Worm (Caenorhabditis elegans) whole organism, L2 larva: ENCODE data around the gene C01G5.7.

Experiments used
- F13H6.1 ChIP-seq: sonication (generic microtip); optimal IDR thresholded peaks from 2 replicates; lab custom pipeline; 2016; ENCODE audit warnings: missing genetic modification characterization, missing compliant biosample characterization
- Y55F3AM.14 ChIP-seq: fragments of 200-800 bp; sonication (Bioruptor generic); optimal IDR thresholded peaks from 2 replicates; lab custom pipeline; 2018; ENCODE audit warnings: mild to moderate bottlenecking, missing genetic modification characterization, missing compliant biosample characterization
- ZK546.5 ChIP-seq: sonication (generic microtip); optimal IDR thresholded peaks from 2 replicates; lab custom pipeline; 2017; ENCODE audit warnings: missing biosample characterization, missing genetic modification characterization
- aly-2 ChIP-seq: fragments of 150-350 bp; optimal IDR thresholded peaks from 2 replicates; lab custom pipeline; 2014; ENCODE audit warnings: missing biosample characterization, missing genetic modification characterization
- blmp-1 ChIP-seq: sonication (generic microtip); optimal IDR thresholded peaks from 2 replicates; lab custom pipeline; 2017; ENCODE audit warnings: missing genetic modification characterization, mild to moderate bottlenecking, missing compliant biosample characterization, antibody characterized with exemption, moderate library complexity; ENCODE audit not compliant: insufficient read depth
- ceh-16 ChIP-seq: fragments of 150-350 bp; optimal IDR thresholded peaks from 2 replicates; lab custom pipeline; 2014; ENCODE audit warnings: missing biosample characterization, missing genetic modification characterization
- crh-2 ChIP-seq: sonication (generic microtip); optimal IDR thresholded peaks from 2 replicates; lab custom pipeline; 2017; ENCODE audit warnings: missing biosample characterization, missing genetic modification characterization
- dmd-4 ChIP-seq: sonication (generic microtip); optimal IDR thresholded peaks from 2 replicates; lab custom pipeline; 2017; ENCODE audit warnings: missing biosample characterization, missing genetic modification characterization
- egl-27 ChIP-seq: sonication (generic microtip); optimal IDR thresholded peaks from 3 replicates; lab custom pipeline; 2017; ENCODE audit warnings: missing biosample characterization, missing genetic modification reagents, missing genetic modification characterization
- elt-1 ChIP-seq: fragments of 150-350 bp; optimal IDR thresholded peaks from 2 replicates; lab custom pipeline; 2014; ENCODE audit warnings: missing biosample characterization, missing genetic modification characterization
- fos-1 ChIP-seq: fragments of 150-350 bp; optimal IDR thresholded peaks from 2 replicates; lab custom pipeline; 2014; ENCODE audit warnings: missing biosample characterization, missing genetic modification characterization
- gmeb-1 ChIP-seq: fragments of 150-350 bp; optimal IDR thresholded peaks from 2 replicates; lab custom pipeline; 2014; ENCODE audit warnings: missing biosample characterization, missing genetic modification characterization
- lin-11 ChIP-seq: fragments of 150-350 bp; sonication (generic microtip); optimal IDR thresholded peaks from 2 replicates; lab custom pipeline; 2014; ENCODE audit warnings: missing biosample characterization, missing genetic modification characterization, inconsistent platforms, mixed read lengths
- lsy-2 ChIP-seq, 2 experiments: fragments of 150-350 bp in 1 of 2; sonication (generic microtip) in 1 of 2; optimal IDR thresholded peaks; 2 replicates each; lab custom pipeline; 2014 to 2017; ENCODE audit warnings: missing biosample characterization in 2 of 2, missing genetic modification characterization in 2 of 2
- nhr-10 ChIP-seq: sonication (generic microtip); optimal IDR thresholded peaks from 2 replicates; lab custom pipeline; 2017; ENCODE audit warnings: missing biosample characterization, missing genetic modification characterization
- nhr-129 ChIP-seq: fragments of 150-350 bp; optimal IDR thresholded peaks from 2 replicates; lab custom pipeline; 2014; ENCODE audit warnings: missing biosample characterization, missing genetic modification characterization
- nhr-23 ChIP-seq: fragments of 150-350 bp; optimal IDR thresholded peaks from 2 replicates; lab custom pipeline; 2014; ENCODE audit warnings: missing biosample characterization, missing genetic modification reagents, missing genetic modification characterization
- nhr-25 ChIP-seq: fragments of 150-350 bp; sonication (generic microtip); optimal IDR thresholded peaks from 3 replicates; lab custom pipeline; 2014; ENCODE audit warnings: missing biosample characterization, missing genetic modification characterization
- nhr-6 ChIP-seq: fragments of 150-350 bp; optimal IDR thresholded peaks from 2 replicates; lab custom pipeline; 2014; ENCODE audit warnings: missing biosample characterization, missing genetic modification characterization
- peb-1 ChIP-seq: fragments of 150-350 bp; optimal IDR thresholded peaks from 2 replicates; lab custom pipeline; 2014; ENCODE audit warnings: missing biosample characterization, missing genetic modification characterization
- sem-4 ChIP-seq: fragments of 150-350 bp; optimal IDR thresholded peaks from 2 replicates; lab custom pipeline; 2014; ENCODE audit warnings: missing biosample characterization, missing genetic modification reagents, missing genetic modification characterization
- sma-3 ChIP-seq: sonication (generic microtip); optimal IDR thresholded peaks from 2 replicates; lab custom pipeline; 2016; ENCODE audit warnings: missing genetic modification reagents, missing genetic modification characterization, missing compliant biosample characterization
- sma-9 ChIP-seq, 2 experiments: fragments of 150-350 bp in 1 of 2; sonication (generic microtip) in 1 of 2; optimal IDR thresholded peaks; 2 replicates each; lab custom pipeline; 2014 to 2016; ENCODE audit warnings: missing genetic modification characterization in 2 of 2, mild to moderate bottlenecking in 1 of 2, missing biosample characterization in 1 of 2, missing compliant biosample characterization in 1 of 2, missing genetic modification reagents in 1 of 2, moderate library complexity in 1 of 2
- snpc-4 ChIP-seq: fragments of 150-350 bp; optimal IDR thresholded peaks from 2 replicates; lab custom pipeline; 2014; ENCODE audit warnings: missing biosample characterization, missing genetic modification characterization
- unc-39 ChIP-seq: fragments of 150-350 bp; optimal IDR thresholded peaks from 2 replicates; lab custom pipeline; 2014; ENCODE audit warnings: missing biosample characterization, missing genetic modification characterization
- unc-62 ChIP-seq: fragments of 150-350 bp; optimal IDR thresholded peaks from 2 replicates; lab custom pipeline; 2014; ENCODE audit warnings: missing biosample characterization, missing genetic modification reagents, missing genetic modification characterization
- ztf-1 ChIP-seq: fragments of 200-800 bp; sonication (Bioruptor generic); conservative IDR thresholded peaks from 2 replicates; pipeline ENCODE4 v1.3.6; 2022; ENCODE audit warnings: missing genetic modification characterization, missing compliant biosample characterization
- ztf-11 ChIP-seq: sonication (generic microtip); optimal IDR thresholded peaks from 2 replicates; lab custom pipeline; 2017; ENCODE audit warnings: missing biosample characterization, missing genetic modification characterization
- ztf-4 ChIP-seq: fragments of 150-350 bp; optimal IDR thresholded peaks from 2 replicates; lab custom pipeline; 2014; ENCODE audit warnings: missing biosample characterization, missing genetic modification characterization

The C01G5.7 gene

DNA sequence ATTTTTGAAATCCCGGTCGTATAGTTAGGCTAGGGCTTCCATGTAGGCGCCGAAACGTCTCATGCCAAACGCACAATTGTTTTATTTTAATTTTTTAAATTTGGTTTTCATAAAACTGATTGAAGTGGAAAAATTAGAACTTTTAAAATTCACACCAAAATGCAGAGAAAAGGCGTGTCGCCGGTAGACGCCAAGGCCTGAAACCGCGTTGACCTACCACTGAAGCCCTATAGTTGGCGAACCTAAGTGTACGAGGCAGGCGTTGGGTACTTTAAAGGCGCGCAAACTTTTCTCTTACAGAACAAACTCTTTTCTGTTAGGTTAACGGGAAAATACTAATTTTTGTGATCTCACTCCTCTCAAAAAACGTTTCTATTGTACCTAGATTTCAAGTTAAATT lies 24.7 kb upstream of the C01G5.7 start, which contains the start of gene Y73B6BL.44:
Y73B6BL.44 (plus strand) TSS at position 301 of the 400 bp plus-strand sequence.
- no peak for TF ChIP-seq snpc-4 (tag; lab: Kevin White, UChicago)
- TF ChIP-seq egl-27 (tag; lab: Kevin White, UChicago): no peak
- TF ChIP-seq gmeb-1: no peak
- TF ChIP-seq Y55F3AM.14: no peak
- TF ChIP-seq blmp-1 (tag; lab: Kevin White, UChicago): no peak
- no peak for TF ChIP-seq nhr-25 (tag; lab: Kevin White, UChicago)
- no peak for TF ChIP-seq fos-1 (tag; lab: Kevin White, UChicago)
- TF ChIP-seq lin-11 (tag; lab: Kevin White, UChicago): no peak
- TF ChIP-seq ztf-4 (tag; lab: Kevin White, UChicago): no peak
- TF ChIP-seq ZK546.5: no peak
- no peak for TF ChIP-seq dmd-4 (tag; lab: Kevin White, UChicago)
- TF ChIP-seq nhr-10 (tag; lab: Kevin White, UChicago): no peak
- no peak for TF ChIP-seq lsy-2 (tag; optimal IDR thresholded peaks at IDR 0.05; lab: Kevin White, UChicago)
- no peak for TF ChIP-seq aly-2

DNA sequence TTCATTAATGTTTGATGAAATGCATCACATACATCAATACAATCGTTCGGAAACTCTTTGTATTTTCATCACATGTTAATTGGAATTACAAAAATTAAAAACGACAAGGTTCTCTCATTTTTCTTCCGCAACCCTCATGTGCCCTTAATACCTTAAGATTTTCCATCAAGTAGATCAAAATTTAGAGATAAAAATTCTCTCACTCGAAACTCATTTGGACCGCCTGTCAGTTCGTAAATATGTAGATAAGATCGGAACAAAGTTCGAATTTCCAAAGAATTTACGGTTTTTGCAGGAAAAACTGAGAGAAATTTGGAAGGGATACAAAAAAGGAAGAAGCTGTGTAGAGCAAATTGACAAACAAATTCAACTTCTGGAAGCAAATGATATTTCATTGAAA lies 21.9 kb upstream of the C01G5.7 start:
- TF ChIP-seq Y55F3AM.14: no peak
- no peak for TF ChIP-seq nhr-25 (tag; lab: Kevin White, UChicago)
- TF ChIP-seq elt-1 (tag; lab: Kevin White, UChicago): no peak
- peak; percentile 63 for TF ChIP-seq ceh-16 (tag; lab: Kevin White, UChicago)
- TF ChIP-seq lin-11 (tag; lab: Kevin White, UChicago): no peak

DNA sequence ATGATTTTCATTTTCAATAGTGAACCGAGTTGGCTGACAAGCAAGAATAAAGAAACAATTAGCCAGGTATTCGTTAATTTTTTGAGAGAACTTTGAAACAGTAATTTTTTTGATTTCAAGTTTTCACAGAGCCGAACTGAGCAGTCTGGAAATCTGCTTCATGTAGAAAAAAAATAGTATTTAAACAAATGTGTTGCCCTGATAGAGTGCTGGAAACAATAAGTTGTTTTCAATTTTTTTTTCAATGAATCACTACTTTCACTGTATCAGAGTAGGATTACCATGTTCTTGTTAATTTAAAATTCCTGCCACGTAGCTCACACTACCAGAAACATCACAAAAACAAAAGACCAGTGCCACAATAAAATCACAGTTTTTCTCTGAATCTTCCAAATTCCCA lies 17.5 kb upstream of the C01G5.7 start:
- TF ChIP-seq fos-1 (tag; lab: Kevin White, UChicago): no peak

DNA sequence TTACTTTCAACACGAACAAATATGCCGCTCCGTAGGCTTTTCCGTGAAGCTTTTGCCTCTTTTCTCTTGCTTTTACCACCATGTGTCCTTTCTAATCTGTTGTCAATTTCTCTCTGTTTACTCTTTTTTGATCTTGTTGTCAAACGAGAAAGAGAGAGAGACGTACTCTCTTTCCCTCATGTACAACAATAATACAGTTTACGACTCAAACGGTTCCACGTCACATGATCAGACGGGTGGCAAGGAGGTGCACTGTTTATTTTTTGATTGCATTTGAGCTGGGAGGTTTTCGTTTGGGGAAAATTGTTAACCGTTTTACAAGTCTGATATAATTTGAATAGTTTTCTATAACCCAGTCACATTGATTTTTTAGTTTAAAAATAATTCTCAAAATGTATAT lies 17.1 kb upstream of the C01G5.7 start:
- peak; percentile 12 for TF ChIP-seq sma-3 (GFP tag; lab: Kevin White, UChicago)
- no peak for TF ChIP-seq nhr-10 (tag; lab: Kevin White, UChicago)
- peak; percentile 81 for TF ChIP-seq F13H6.1
- TF ChIP-seq gmeb-1: peak; percentile 35
- no peak for TF ChIP-seq ztf-11 (tag; lab: Kevin White, UChicago)
- TF ChIP-seq ceh-16 (tag; lab: Kevin White, UChicago): no peak
- no peak for TF ChIP-seq ztf-1 (GFP tag; lab: Robert Waterston, UW)
- peak; percentile 76 for TF ChIP-seq nhr-129
- peak; percentile 49 for TF ChIP-seq crh-2 (tag; lab: Kevin White, UChicago)
- peak; percentile 20 for TF ChIP-seq fos-1 (tag; lab: Kevin White, UChicago)
- no peak for TF ChIP-seq dmd-4 (tag; lab: Kevin White, UChicago)
- no peak for TF ChIP-seq unc-62 (GFP tag; lab: Kevin White, UChicago)
- peak; percentile 55 for TF ChIP-seq sma-9 (GFP tag; optimal IDR thresholded peaks at IDR 0.05; lab: Kevin White, UChicago)
- no peak for TF ChIP-seq sma-9 (tag; optimal IDR thresholded peaks at IDR 0.05; lab: Kevin White, UChicago)

DNA sequence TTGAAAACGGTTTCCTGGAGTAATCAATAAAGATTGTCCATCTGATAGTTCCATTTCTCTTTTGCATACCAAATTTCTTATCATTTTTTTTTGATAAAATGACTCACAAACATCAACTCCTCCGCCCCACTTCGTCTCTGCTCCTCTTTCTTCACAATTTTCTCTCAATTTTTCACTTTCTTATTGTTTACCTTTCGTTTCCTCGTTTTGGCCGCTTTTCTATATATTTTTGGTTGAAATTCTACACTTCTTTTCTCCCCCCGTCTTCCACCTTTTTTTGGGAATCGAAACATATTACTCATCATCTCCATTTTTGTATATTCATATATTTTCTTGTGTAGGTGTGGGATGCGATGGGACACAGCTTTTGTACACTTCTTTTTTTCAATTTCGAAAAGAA lies 15.2 kb upstream of the C01G5.7 start:
- TF ChIP-seq crh-2 (tag; lab: Kevin White, UChicago) (peak; percentile 32), F13H6.1 (peak; percentile 16), fos-1 (tag; lab: Kevin White, UChicago) (peak; percentile 95), sem-4 (tag; lab: Kevin White, UChicago) (no peak), lsy-2 (tag; optimal IDR thresholded peaks at IDR 0.05; lab: Kevin White, UChicago) (no peak), gmeb-1 (peak; percentile 30), blmp-1 (tag; lab: Kevin White, UChicago) (no peak)
- TF ChIP-seq, all 48 proteins: peak for 4

DNA sequence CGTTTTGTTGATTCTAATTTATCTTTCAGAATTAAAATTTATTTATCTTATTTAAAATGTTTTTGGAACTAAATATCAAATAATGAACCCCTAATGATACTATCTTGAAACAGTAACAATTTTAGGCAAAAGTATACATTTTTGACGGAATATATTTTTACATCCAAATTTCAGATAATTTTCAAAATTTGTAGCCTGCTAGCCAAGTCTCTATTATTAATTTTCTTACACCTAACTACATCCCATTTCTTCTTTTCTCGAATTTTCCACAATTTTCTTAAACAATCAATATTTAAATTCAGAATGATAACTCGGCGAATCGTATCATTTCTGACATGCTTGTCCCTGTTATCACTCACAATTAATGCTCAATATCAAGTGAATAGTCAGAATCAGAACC lies 11.5 kb upstream of the C01G5.7 start, which contains the start of gene pqn-89:
pqn-89 (plus strand) TSS at position 301 of the 400 bp plus-strand sequence.
- TF ChIP-seq blmp-1 (tag; lab: Kevin White, UChicago) (no peak), gmeb-1 (no peak), nhr-129 (no peak), nhr-25 (tag; lab: Kevin White, UChicago) (no peak), crh-2 (tag; lab: Kevin White, UChicago) (no peak), unc-39 (no peak), nhr-6 (tag; lab: Kevin White, UChicago) (no peak), nhr-23 (tag; lab: Kevin White, UChicago) (no peak), lin-11 (tag; lab: Kevin White, UChicago) (no peak), snpc-4 (tag; lab: Kevin White, UChicago) (no peak), dmd-4 (tag; lab: Kevin White, UChicago) (no peak), nhr-10 (tag; lab: Kevin White, UChicago) (no peak), sma-3 (GFP tag; lab: Kevin White, UChicago) (no peak), peb-1 (tag; lab: Kevin White, UChicago) (no peak)
- TF ChIP-seq, all 48 proteins: peak for 0
